Worm (Caenorhabditis elegans) whole organism, L1 larva: ENCODE measurements around the gene C14A6.6.

ENCODE experiments used
- egl-27 ChIP-seq, 2 experiments: fragments of 150-350 bp in 1 of 2; sonication (generic microtip); optimal IDR thresholded peaks; 3 replicates each; lab custom pipeline; 2017 to 2018; ENCODE audit warnings: missing biosample characterization in 2 of 2, missing genetic modification characterization in 2 of 2, missing genetic modification reagents in 2 of 2
- jun-1 ChIP-seq: fragments of 150-350 bp; optimal IDR thresholded peaks from 2 replicates; lab custom pipeline; 2014; ENCODE audit warnings: missing biosample characterization, missing genetic modification reagents, missing genetic modification characterization
- nhr-28 ChIP-seq: fragments of 150-350 bp; optimal IDR thresholded peaks from 2 replicates; lab custom pipeline; 2014; ENCODE audit warnings: missing biosample characterization, missing genetic modification characterization

- TF ChIP-seq egl-27 (tag; optimal IDR thresholded peaks at IDR 0.05; lab: Kevin White, UChicago) (no peak), nhr-28 (tag; lab: Kevin White, UChicago) (no peak), jun-1 (no peak)
These were observed 31.4 kb upstream of the C14A6.6 start, which contains the start of gene F16H6.4 for ce11 chrV:18198421-18198820.
